Worm (Caenorhabditis elegans) whole organism, L3 larva: ENCODE data around the gene cnnm-2.

Source experiments
- ceh-9 ChIP-seq: sonication (generic microtip); optimal IDR thresholded peaks from 2 replicates; lab custom pipeline; 2018; ENCODE audit warnings: missing biosample characterization, missing genetic modification characterization
- egl-5 ChIP-seq: fragments of 150-350 bp; optimal IDR thresholded peaks from 2 replicates; lab custom pipeline; 2017; ENCODE audit warnings: missing biosample characterization, missing genetic modification reagents, missing genetic modification characterization, inconsistent platforms
- lin-39 ChIP-seq: fragments of 150-350 bp; optimal IDR thresholded peaks from 2 replicates; lab custom pipeline; 2018; ENCODE audit warnings: missing biosample characterization, missing genetic modification reagents, missing genetic modification characterization
- nhr-12 ChIP-seq: fragments of 150-350 bp; optimal IDR thresholded peaks from 2 replicates; lab custom pipeline; 2014; ENCODE audit warnings: missing biosample characterization, missing genetic modification characterization
- ztf-11 ChIP-seq: fragments of 150-350 bp; optimal IDR thresholded peaks from 2 replicates; lab custom pipeline; 2014; ENCODE audit warnings: missing biosample characterization, missing genetic modification characterization

- TF ChIP-seq egl-5 (no peak), nhr-12 (no peak), ztf-11 (tag; lab: Kevin White, UChicago) (no peak), lin-39 (no peak), ceh-9 (tag; lab: Kevin White, UChicago) (no peak)
Observed at ce11 chrX:8805475-8805874, 6.4 kb upstream of the cnnm-2 start.
